Fruit fly (Drosophila melanogaster) whole organism, pupa: ENCODE measurements around the gene CG11842.

Experiments used
- CG10348 ChIP-seq: fragments of 200-800 bp; sonication (Bioruptor generic); IDR thresholded peaks from 2 replicates; pipeline ENCODE4 v1.3.6; 2022; ENCODE audit warnings: missing biosample characterization, missing genetic modification characterization
- CG12605 ChIP-seq: fragments of 200-800 bp; sonication (Bioruptor generic); IDR thresholded peaks from 2 replicates; pipeline ENCODE4 v1.3.6; 2022; ENCODE audit warnings: missing biosample characterization, missing genetic modification characterization
- CG13204 ChIP-seq: fragments of 200-800 bp; sonication (Bioruptor generic); optimal IDR thresholded peaks from 2 replicates; lab custom pipeline; 2018; ENCODE audit warnings: missing biosample characterization, mild to moderate bottlenecking, missing genetic modification characterization, moderate library complexity
- CG14655 ChIP-seq: fragments of 200-800 bp; sonication (Bioruptor generic); optimal IDR thresholded peaks from 3 replicates; lab custom pipeline; 2017; ENCODE audit warnings: mild to moderate bottlenecking, missing biosample characterization, missing genetic modification reagents, missing genetic modification characterization
- CG15710 ChIP-seq: fragments of 200-800 bp; sonication (Bioruptor generic); optimal IDR thresholded peaks from 2 replicates; lab custom pipeline; 2018; ENCODE audit warnings: missing biosample characterization, mild to moderate bottlenecking, missing genetic modification characterization, moderate library complexity
- CG17806 ChIP-seq: fragments of 200-800 bp; sonication (Bioruptor generic); optimal IDR thresholded peaks from 2 replicates; lab custom pipeline; 2018; ENCODE audit warnings: missing biosample characterization, mild to moderate bottlenecking, missing genetic modification characterization, moderate library complexity
- CG32121 ChIP-seq: fragments of 200-800 bp; sonication (Bioruptor generic); IDR thresholded peaks from 2 replicates; pipeline ENCODE4 v1.3.6; 2022; ENCODE audit warnings: missing biosample characterization, missing genetic modification characterization
- CG34367 ChIP-seq: fragments of 200-800 bp; sonication (Bioruptor generic); optimal IDR thresholded peaks from 2 replicates; lab custom pipeline; 2018; ENCODE audit warnings: missing biosample characterization, mild to moderate bottlenecking, missing genetic modification characterization
- CG4496 ChIP-seq: fragments of 200-800 bp; sonication (Bioruptor generic); IDR thresholded peaks from 3 replicates; pipeline ENCODE4 v1.3.6; 2022; ENCODE audit warnings: missing biosample characterization, missing genetic modification characterization
- CG8159 ChIP-seq: fragments of 200-800 bp; sonication (Bioruptor generic); optimal IDR thresholded peaks from 3 replicates; lab custom pipeline; 2018; ENCODE audit warnings: missing biosample characterization, mild to moderate bottlenecking, missing genetic modification characterization, moderate library complexity
- CG8301 ChIP-seq: fragments of 200-800 bp; sonication (Bioruptor generic); optimal IDR thresholded peaks from 2 replicates; lab custom pipeline; 2018; ENCODE audit warnings: missing biosample characterization, mild to moderate bottlenecking, missing genetic modification characterization
- CG9948 ChIP-seq: fragments of 200-800 bp; sonication (Bioruptor generic); optimal IDR thresholded peaks from 2 replicates; lab custom pipeline; 2018; ENCODE audit warnings: missing biosample characterization, mild to moderate bottlenecking, missing genetic modification characterization, moderate library complexity
- D1 ChIP-seq: fragments of 200-800 bp; sonication (Bioruptor generic); optimal IDR thresholded peaks from 2 replicates; lab custom pipeline; 2018; ENCODE audit warnings: missing biosample characterization, mild to moderate bottlenecking, missing genetic modification characterization, moderate library complexity
- EcR ChIP-seq: fragments of 200-800 bp; sonication (Bioruptor generic); optimal IDR thresholded peaks from 3 replicates; lab custom pipeline; 2019; ENCODE audit warnings: missing biosample characterization, missing genetic modification characterization, mild to moderate bottlenecking, moderate library complexity, missing genetic modification reagents
- Ets98B ChIP-seq: fragments of 200-800 bp; sonication (Bioruptor generic); IDR thresholded peaks from 2 replicates; pipeline ENCODE4 v1.3.6; 2022; ENCODE audit warnings: missing biosample characterization, missing genetic modification characterization
- Pif1A ChIP-seq: fragments of 200-800 bp; sonication (Bioruptor generic); optimal IDR thresholded peaks from 3 replicates; lab custom pipeline; 2016; ENCODE audit warnings: missing biosample characterization, missing genetic modification characterization
- Pif1B ChIP-seq: fragments of 200-800 bp; sonication (Bioruptor generic); optimal IDR thresholded peaks from 3 replicates; lab custom pipeline; 2016; ENCODE audit warnings: missing biosample characterization, missing genetic modification characterization
- Snoo ChIP-seq: fragments of 200-800 bp; sonication (Bioruptor generic); optimal IDR thresholded peaks from 3 replicates; lab custom pipeline; 2017; ENCODE audit warnings: missing biosample characterization, mild to moderate bottlenecking, missing genetic modification characterization, inconsistent platforms
- fd96Ca ChIP-seq: fragments of 200-800 bp; sonication (Bioruptor generic); IDR thresholded peaks from 3 replicates; pipeline ENCODE4 v1.3.6; 2022; ENCODE audit warnings: missing biosample characterization, missing genetic modification characterization
- gl ChIP-seq: fragments of 200-800 bp; sonication (Bioruptor generic); optimal IDR thresholded peaks from 2 replicates; lab custom pipeline; 2018; ENCODE audit warnings: missing biosample characterization, mild to moderate bottlenecking, missing genetic modification characterization
- rn ChIP-seq: fragments of 200-800 bp; sonication (Bioruptor generic); IDR thresholded peaks from 2 replicates; pipeline ENCODE4 v1.3.6; 2022; ENCODE audit warnings: missing biosample characterization, missing genetic modification characterization

The CG11842 gene

DNA sequence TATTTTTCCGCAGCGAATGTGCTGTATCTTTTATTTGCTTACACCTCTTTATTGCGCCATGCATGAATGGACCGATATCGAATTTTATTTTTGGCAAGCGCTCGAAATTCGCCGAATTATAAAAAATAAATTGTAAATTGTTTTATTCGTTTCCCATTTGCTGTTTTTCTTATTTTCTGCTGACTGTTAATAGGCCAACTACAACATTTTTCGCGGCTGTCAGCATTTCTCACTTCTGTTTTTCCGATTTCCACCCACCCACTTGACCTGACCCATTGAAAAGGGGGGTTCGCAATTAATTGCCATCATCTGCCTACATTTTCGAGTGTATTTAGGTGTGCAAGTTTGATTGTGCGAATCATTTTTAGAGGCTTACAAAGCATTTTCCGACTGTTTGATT, 24.1 kb downstream of the CG11842 start:
- TF ChIP-seq CG8159 (tag; lab: Kevin White, UChicago): no peak
- TF ChIP-seq CG15710: no peak
- no peak for TF ChIP-seq Snoo (tag; lab: Kevin White, UChicago)
- no peak for TF ChIP-seq CG17806 (tag; lab: Kevin White, UChicago)

dm6 chr3R:29077572-29077971, 25.1 kb downstream of the CG11842 start:
- TF ChIP-seq CG8159 (tag; lab: Kevin White, UChicago): no peak
- TF ChIP-seq CG12605 (GFP tag; lab: Robert Waterston, UW): no peak
- TF ChIP-seq CG32121 (GFP tag; lab: Robert Waterston, UW): peak; percentile 63; the same call in 1 of the 2 replicates
- no peak for TF ChIP-seq CG13204 (GFP tag; lab: Kevin White, UChicago)
- no peak for TF ChIP-seq CG8301 (tag; lab: Kevin White, UChicago)

- TF ChIP-seq CG4496 (peak; percentile 70; the same call in 2 of the 3 replicates), CG15710 (no peak), fd96Ca (GFP tag; lab: Robert Waterston, UW) (0 out of 3 replicates have a peak, but pooled peaks have one; percentile 31), CG8301 (tag; lab: Kevin White, UChicago) (no peak), CG13204 (GFP tag; lab: Kevin White, UChicago) (peak; percentile 35), gl (tag; lab: Kevin White, UChicago) (no peak), Pif1B (GFP tag; lab: Kevin White, UChicago) (no peak), CG12605 (GFP tag; lab: Robert Waterston, UW) (no peak), Ets98B (GFP tag; lab: Robert Waterston, UW) (0 out of 2 replicates have a peak, but pooled peaks have one; percentile 26), EcR (GFP tag; lab: Kevin White, UChicago) (peak; percentile 45)
Measured at dm6 chr3R:29082034-29082433, 29.6 kb downstream of the CG11842 start.

DNA sequence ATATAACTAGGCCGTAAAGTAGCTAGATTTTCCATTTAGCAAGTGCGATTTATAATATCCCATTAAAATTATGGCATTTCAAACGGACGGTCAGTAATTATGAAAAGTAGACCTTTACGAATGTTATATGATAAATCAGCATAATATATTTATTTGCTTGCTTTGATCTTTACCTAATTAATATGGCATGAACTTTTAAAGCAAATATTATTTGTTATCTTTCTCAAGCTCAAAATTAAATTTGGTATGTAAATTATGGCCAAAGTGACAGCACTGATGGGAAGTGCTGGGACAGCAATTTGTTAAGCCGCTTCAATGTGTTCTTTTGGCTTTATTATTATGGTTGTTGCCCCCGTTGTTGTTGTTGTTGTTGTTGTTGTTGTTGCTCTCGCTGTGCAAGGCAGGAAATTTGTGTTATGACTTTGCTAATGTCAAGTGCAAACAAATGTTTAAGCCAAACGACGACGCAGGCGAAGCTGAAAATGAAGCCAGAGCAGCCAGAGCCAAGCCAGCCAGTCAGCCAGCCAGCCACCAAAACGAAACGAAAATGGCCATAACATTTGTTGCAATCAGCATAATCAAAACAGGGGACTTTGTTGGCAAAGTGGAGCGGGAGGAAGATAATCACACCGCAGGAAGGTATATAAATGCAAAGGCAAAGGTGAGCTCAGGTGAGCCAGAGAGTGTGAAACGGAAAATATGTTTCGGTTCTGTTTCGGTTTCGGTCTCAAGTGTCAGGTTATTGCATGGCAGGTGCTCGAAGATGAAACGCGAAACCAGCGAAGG, 30.2 kb downstream of the CG11842 start:
- TF ChIP-seq Snoo (tag; lab: Kevin White, UChicago): no peak
- TF ChIP-seq Ets98B (GFP tag; lab: Robert Waterston, UW): no peak
- TF ChIP-seq CG9948 (tag; lab: Kevin White, UChicago): no peak
- TF ChIP-seq CG34367: no peak
- TF ChIP-seq CG13204 (GFP tag; lab: Kevin White, UChicago): no peak
- TF ChIP-seq CG15710: peak; percentile 6
- TF ChIP-seq gl (tag; lab: Kevin White, UChicago): no peak
- no peak for TF ChIP-seq D1 (tag; lab: Kevin White, UChicago)
- TF ChIP-seq CG17806 (tag; lab: Kevin White, UChicago): no peak
- peak; percentile 11 for TF ChIP-seq CG8159 (tag; lab: Kevin White, UChicago)
- no peak for TF ChIP-seq Pif1B (GFP tag; lab: Kevin White, UChicago)
- no peak for TF ChIP-seq fd96Ca (GFP tag; lab: Robert Waterston, UW)
- TF ChIP-seq CG14655 (GFP tag; lab: Kevin White, UChicago): peak; percentile 10
- no peak for TF ChIP-seq CG4496
- no peak for TF ChIP-seq CG8301 (tag; lab: Kevin White, UChicago)

- TF ChIP-seq CG13204 (GFP tag; lab: Kevin White, UChicago): no peak
- peak; percentile 33 for TF ChIP-seq CG15710
- peak; percentile 31 for TF ChIP-seq EcR (GFP tag; lab: Kevin White, UChicago)
- peak; percentile 39 for TF ChIP-seq Pif1B (GFP tag; lab: Kevin White, UChicago)
- TF ChIP-seq CG34367: no peak
- TF ChIP-seq CG14655 (GFP tag; lab: Kevin White, UChicago): peak; percentile 29
- TF ChIP-seq Snoo (tag; lab: Kevin White, UChicago): no peak
- TF ChIP-seq fd96Ca (GFP tag; lab: Robert Waterston, UW): no peak
- TF ChIP-seq gl (tag; lab: Kevin White, UChicago): no peak
- TF ChIP-seq CG9948 (tag; lab: Kevin White, UChicago): peak; percentile 45
- no peak for TF ChIP-seq CG32121 (GFP tag; lab: Robert Waterston, UW)
- TF ChIP-seq CG8159 (tag; lab: Kevin White, UChicago): peak; percentile 58
- TF ChIP-seq CG17806 (tag; lab: Kevin White, UChicago): peak; percentile 50
- no peak for TF ChIP-seq rn (GFP tag; lab: Robert Waterston, UW)
- TF ChIP-seq Ets98B (GFP tag; lab: Robert Waterston, UW): no peak
- no peak for TF ChIP-seq CG10348 (GFP tag; lab: Robert Waterston, UW)
- no peak for TF ChIP-seq CG4496
- no peak for TF ChIP-seq D1 (tag; lab: Kevin White, UChicago)
- TF ChIP-seq Pif1A (GFP tag; lab: Kevin White, UChicago): peak; percentile 24
- TF ChIP-seq CG12605 (GFP tag; lab: Robert Waterston, UW): peak; percentile 17; the same call in 1 of the 2 replicates
- TF ChIP-seq CG8301 (tag; lab: Kevin White, UChicago): peak; percentile 28
Measured at dm6 chr3R:29083459-29084457, 31.3 kb downstream of the CG11842 start.
